Worm (Caenorhabditis elegans) whole organism, midembryonic: ENCODE measurements around the gene acl-4.

Experiments
- T22C8.4 ChIP-seq: fragments of 200-800 bp; sonication (Bioruptor generic); IDR thresholded peaks from 2 replicates; pipeline ENCODE4 v1.3.6; 2022; ENCODE audit warnings: missing genetic modification characterization, missing compliant biosample characterization
- cog-1 ChIP-seq: sonication (generic microtip); optimal IDR thresholded peaks from 2 replicates; lab custom pipeline; 2016; ENCODE audit warnings: missing genetic modification characterization, missing compliant biosample characterization
- flt-1 ChIP-seq: fragments of 200-800 bp; sonication (Bioruptor generic); IDR thresholded peaks from 2 replicates; pipeline ENCODE4 v1.3.6; 2022; ENCODE audit warnings: missing genetic modification characterization, missing compliant biosample characterization
- klf-2 ChIP-seq: fragments of 200-800 bp; sonication (Bioruptor generic); conservative IDR thresholded peaks from 2 replicates; pipeline ENCODE4 v1.3.6; 2022; ENCODE audit warnings: missing genetic modification reagents, missing genetic modification characterization, missing compliant biosample characterization
- med-1 ChIP-seq: sonication (generic microtip); optimal IDR thresholded peaks from 2 replicates; lab custom pipeline; 2017; ENCODE audit warnings: missing genetic modification characterization, mild to moderate bottlenecking, missing compliant biosample characterization, antibody characterized with exemption, missing genetic modification reagents; ENCODE audit not compliant: insufficient read depth
- ref-1 ChIP-seq: fragments of 200-800 bp; sonication (Bioruptor generic); conservative IDR thresholded peaks from 2 replicates; pipeline ENCODE4 v1.3.6; 2022; ENCODE audit warnings: missing genetic modification reagents, missing genetic modification characterization, missing compliant biosample characterization
- tab-1 ChIP-seq: fragments of 200-800 bp; sonication (Bioruptor generic); IDR thresholded peaks from 2 replicates; pipeline ENCODE4 v1.3.6; 2022; ENCODE audit warnings: missing genetic modification characterization, missing compliant biosample characterization
- ztf-23 ChIP-seq: fragments of 200-800 bp; sonication (Bioruptor generic); IDR thresholded peaks from 2 replicates; pipeline ENCODE4 v1.3.6; 2022; ENCODE audit warnings: missing genetic modification reagents, missing genetic modification characterization, missing compliant biosample characterization
- ztf-29 ChIP-seq: fragments of 200-800 bp; sonication (Bioruptor generic); IDR thresholded peaks from 2 replicates; pipeline ENCODE4 v1.3.6; 2022; ENCODE audit warnings: missing genetic modification reagents, missing genetic modification characterization, missing compliant biosample characterization

Gene acl-4

DNA sequence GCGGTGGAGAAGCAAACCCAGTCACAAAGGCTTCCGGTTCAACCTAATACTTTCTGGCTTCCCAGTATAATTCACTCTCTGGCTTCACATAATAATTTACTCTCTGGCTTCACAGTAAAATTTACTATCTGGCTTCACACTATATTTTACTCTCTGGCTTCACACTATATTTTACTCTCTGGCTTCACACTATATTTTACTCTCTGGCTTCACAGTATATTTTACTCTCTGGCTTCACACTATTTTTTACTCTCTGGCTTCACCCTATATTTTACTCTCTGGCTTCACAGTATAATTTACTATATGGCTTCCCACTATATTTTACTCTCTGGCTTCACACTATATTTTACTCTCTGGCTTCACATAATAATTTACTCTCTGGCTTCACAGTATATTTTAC lies 13.4 kb downstream of the acl-4 start:
- TF ChIP-seq ztf-23 (GFP tag; lab: Robert Waterston, UW) = 0 out of 2 replicates have a peak, but pooled peaks have one; percentile 25

DNA sequence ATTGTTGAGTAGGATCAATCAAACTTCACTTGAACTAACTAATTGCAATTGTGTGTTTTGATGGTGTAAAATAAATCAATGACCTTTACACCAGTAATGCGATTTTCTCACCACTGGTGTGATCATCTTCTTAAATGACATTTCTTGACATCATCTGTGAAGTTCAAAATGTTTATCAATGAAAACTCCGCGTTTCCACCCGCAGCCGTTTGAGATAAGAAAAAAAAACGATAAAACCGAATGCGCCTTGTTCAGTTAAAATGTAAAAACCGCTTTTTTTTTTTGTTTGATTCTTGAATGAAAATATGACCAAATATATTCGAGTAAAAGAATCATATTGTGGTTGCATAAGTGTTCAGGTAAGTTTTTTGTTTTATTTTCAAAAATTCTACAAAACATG lies 18.6 kb downstream of the acl-4 start, which contains the start of gene Y102A11A.1:
Gene Y102A11A.1 (plus strand): TSS at position 223 of the 400 bp plus-strand sequence.
- no peak for TF ChIP-seq med-1 (GFP tag; lab: Kevin White, UChicago)
- TF ChIP-seq T22C8.4 (GFP tag; lab: Robert Waterston, UW) = no peak
- TF ChIP-seq ztf-29 = no peak
- TF ChIP-seq ztf-23 (GFP tag; lab: Robert Waterston, UW) = no peak
- TF ChIP-seq cog-1 (tag; lab: Kevin White, UChicago) = no peak
- TF ChIP-seq flt-1 (GFP tag; lab: Robert Waterston, UW) = no peak

DNA sequence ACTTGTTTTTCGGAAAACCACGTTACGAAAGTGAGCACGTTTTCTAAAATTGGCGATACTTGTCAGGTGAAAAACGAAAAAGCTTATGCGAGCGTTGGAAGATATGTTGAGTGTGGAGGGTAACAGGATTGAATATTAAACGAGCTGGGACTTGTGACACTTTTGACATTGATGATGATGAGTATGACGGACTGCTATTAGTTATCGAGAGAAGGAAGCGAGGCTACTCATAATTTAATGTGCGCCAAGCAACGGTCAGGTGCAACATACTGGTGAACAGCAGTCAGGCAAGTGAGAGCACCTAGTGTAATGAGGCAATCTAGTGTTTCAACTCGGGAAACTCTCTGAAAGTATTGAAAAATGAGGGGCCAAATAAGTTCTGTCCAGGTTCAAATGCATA lies 20.0 kb downstream of the acl-4 start:
- no peak for TF ChIP-seq ref-1
- TF ChIP-seq ztf-23 (GFP tag; lab: Robert Waterston, UW) = no peak
- TF ChIP-seq cog-1 (tag; lab: Kevin White, UChicago) = no peak
- no peak for TF ChIP-seq klf-2 (GFP tag; lab: Robert Waterston, UW)
- TF ChIP-seq tab-1 (GFP tag; lab: Robert Waterston, UW) = no peak

DNA sequence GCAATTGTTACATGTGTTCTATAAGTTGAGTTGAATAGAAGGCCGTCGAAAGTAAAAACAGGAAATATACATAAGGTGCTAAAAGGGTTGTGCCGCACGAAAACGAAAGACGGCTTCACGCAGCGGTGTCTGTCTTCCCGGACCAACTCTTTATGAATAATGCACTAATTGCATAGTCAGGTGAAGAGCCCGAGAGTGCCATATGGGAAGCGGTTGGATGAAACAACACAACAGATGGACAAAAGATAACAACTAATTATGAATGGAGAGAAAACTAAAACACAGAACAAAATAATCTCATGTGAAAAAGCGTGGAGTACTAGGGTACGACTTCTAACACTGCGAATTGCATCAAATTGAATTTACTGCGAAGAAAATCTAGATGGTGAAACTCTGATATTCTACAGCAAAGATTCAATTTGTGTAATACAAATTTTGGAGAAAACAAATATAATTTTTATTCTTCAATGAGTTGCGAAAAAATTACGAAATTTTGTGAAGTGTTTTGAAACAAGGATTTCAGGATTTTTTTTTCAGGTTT lies 21.3 kb downstream of the acl-4 start:
- TF ChIP-seq T22C8.4 (GFP tag; lab: Robert Waterston, UW) = no peak
- TF ChIP-seq med-1 (GFP tag; lab: Kevin White, UChicago) = no peak
- no peak for TF ChIP-seq ref-1
- TF ChIP-seq ztf-23 (GFP tag; lab: Robert Waterston, UW) = no peak
- TF ChIP-seq klf-2 (GFP tag; lab: Robert Waterston, UW) = no peak
- TF ChIP-seq flt-1 (GFP tag; lab: Robert Waterston, UW) = no peak
- no peak for TF ChIP-seq cog-1 (tag; lab: Kevin White, UChicago)
- TF ChIP-seq tab-1 (GFP tag; lab: Robert Waterston, UW) = no peak
- no peak for TF ChIP-seq ztf-29

DNA sequence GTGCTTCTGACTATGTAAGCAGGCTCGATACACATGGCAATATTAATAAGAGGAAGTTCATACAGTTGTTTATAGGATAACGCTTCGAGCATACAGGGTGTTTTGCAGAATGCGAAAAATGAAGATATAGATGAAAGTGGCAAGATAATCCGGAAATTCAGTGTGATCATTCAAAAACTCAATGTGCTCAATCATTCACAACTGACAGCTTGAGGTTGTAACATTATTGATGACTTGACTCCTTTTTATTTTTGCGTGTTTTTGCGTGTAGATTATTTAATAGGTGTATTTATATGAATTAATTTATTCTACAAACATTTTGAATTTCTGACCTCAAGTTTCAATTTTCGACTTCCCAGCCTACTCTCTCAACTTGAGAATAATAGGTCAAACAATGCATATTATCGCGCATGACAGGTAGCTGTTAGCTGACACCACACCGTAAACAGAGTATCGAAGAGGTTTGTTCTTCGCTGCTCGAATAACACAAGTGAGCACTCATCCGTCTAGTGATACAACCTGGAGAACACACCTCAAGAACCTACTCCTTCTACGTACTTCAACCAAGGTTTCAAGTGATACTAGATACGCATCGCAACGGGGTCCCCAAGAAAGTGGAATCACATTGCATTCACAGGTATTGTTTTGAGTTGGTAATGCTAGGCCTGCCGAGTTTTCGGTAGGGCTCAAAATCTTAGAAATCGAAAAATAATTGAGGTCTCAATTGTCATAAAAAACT lies 22.9 kb downstream of the acl-4 start:
- no peak for TF ChIP-seq klf-2 (GFP tag; lab: Robert Waterston, UW)

DNA sequence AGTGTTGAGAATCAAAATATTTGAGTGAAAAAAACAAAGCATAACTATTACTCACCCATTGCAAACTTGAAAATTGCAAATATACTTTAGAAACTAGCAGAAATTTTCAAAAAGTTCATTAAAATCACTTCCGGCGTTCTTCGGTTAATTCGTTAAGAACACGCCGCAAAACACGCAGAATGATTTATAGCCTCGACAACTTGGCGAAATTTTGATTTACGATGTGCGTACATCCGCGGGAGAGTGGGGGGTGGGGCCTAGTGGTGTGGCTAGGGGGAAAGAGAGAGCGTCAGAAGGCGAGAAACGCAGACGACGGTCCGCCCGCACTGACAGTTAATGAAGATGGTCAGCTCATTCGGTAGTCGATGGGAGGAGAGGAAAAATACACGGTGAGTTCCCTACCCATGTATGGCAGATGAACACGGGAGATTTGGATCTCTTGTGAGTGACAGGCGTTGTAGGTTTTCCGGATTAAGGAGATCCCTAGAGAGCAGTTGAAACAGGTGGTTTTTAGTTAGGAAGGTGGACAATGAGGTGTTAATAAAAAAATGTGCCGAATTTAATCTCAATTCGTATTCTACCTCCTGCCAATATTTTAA lies 24.0 kb downstream of the acl-4 start, which contains the start of gene igcm-4:
Gene igcm-4 (minus strand): TSS at position 237 of the 599 bp plus-strand sequence.
- TF ChIP-seq med-1 (GFP tag; lab: Kevin White, UChicago) = no peak
- peak; percentile 27 for TF ChIP-seq cog-1 (tag; lab: Kevin White, UChicago)
- no peak for TF ChIP-seq ref-1
- no peak for TF ChIP-seq T22C8.4 (GFP tag; lab: Robert Waterston, UW)
- TF ChIP-seq flt-1 (GFP tag; lab: Robert Waterston, UW) = 0 out of 2 replicates have a peak, but pooled peaks have one; percentile 40
- no peak for TF ChIP-seq ztf-29
- TF ChIP-seq ztf-23 (GFP tag; lab: Robert Waterston, UW) = peak; percentile 59; the same call in 1 of the 2 replicates
- no peak for TF ChIP-seq tab-1 (GFP tag; lab: Robert Waterston, UW)
- TF ChIP-seq klf-2 (GFP tag; lab: Robert Waterston, UW) = no peak

DNA sequence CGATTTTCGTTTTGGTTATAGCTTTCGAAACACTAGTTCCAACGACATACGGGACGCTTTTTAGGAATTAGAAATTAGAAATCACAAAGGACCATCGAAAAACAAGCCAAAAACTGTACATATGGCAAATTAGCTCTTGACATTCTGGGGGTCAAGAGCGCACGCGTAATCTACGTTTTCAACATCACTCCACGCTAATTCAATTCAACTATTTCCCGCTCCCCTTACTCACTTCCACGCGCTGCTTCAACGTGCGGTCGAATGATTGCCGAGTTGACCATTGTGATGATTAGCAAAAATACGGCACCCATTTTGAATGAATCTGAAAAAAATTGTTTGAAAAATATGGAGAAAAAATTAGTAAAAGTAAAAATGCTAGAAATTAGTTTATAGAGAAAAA lies 24.6 kb downstream of the acl-4 start:
- no peak for TF ChIP-seq ztf-23 (GFP tag; lab: Robert Waterston, UW)
- TF ChIP-seq ztf-29 = no peak
- no peak for TF ChIP-seq tab-1 (GFP tag; lab: Robert Waterston, UW)
- TF ChIP-seq ref-1 = no peak
- no peak for TF ChIP-seq cog-1 (tag; lab: Kevin White, UChicago)
- no peak for TF ChIP-seq med-1 (GFP tag; lab: Kevin White, UChicago)
- no peak for TF ChIP-seq klf-2 (GFP tag; lab: Robert Waterston, UW)
- TF ChIP-seq flt-1 (GFP tag; lab: Robert Waterston, UW) = no peak
- TF ChIP-seq T22C8.4 (GFP tag; lab: Robert Waterston, UW) = no peak

DNA sequence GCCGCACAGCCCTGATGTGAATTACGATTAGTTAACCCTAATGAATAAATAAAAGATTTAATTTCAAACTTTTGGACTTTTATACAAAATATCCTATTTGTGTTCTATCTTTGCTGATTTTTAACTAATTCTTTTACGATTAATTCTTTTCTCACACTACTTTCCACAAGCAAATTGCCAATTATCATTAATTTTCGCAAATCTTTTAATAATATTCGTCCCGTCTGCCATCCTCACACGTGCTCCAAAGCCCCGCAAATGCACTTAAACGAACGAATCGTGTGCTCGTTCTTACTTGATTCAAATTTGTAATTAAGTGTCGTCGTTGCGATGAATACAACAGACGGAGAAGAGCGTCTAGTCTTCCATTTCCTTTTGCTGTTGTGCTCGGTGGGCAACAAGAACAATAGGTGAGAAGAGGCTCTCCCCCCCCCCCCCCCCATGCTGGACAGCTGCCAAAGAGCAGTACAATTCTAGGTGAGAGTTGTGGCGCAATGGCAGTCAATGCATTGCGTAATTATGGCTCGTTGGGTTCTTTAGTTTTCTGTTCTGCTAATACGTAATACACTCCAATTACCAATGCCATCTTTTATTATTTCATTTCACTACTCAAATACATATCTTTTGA lies 25.6 kb downstream of the acl-4 start:
- TF ChIP-seq ztf-29 (no peak), ztf-23 (GFP tag; lab: Robert Waterston, UW) (0 out of 2 replicates have a peak, but pooled peaks have one; percentile 53), cog-1 (tag; lab: Kevin White, UChicago) (no peak), klf-2 (GFP tag; lab: Robert Waterston, UW) (no peak), T22C8.4 (GFP tag; lab: Robert Waterston, UW) (no peak), ref-1 (no peak), tab-1 (GFP tag; lab: Robert Waterston, UW) (0 out of 2 replicates have a peak, but pooled peaks have one; percentile 22), flt-1 (GFP tag; lab: Robert Waterston, UW) (peak; percentile 59; the same call in 1 of the 2 replicates), med-1 (GFP tag; lab: Kevin White, UChicago) (no peak)

DNA sequence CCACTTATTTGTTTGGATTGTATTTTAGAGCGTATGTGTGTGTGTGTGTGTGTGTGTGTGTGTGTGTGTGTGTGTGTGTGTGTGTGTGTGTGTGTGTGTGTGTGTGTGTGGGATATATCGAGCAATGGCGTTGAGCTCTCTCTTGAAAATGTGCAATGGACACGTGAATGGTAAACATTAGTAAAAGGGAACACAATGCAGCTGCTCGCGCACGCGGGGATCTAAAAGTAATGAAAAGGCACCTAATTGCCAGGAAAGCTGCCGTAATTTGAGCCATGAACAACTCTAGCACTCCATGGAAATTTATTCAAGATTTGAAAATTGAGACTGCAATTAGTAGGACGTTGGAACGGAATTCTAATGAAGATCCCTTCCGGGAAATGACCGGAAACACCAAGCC lies 27.0 kb downstream of the acl-4 start:
- TF ChIP-seq tab-1 (GFP tag; lab: Robert Waterston, UW) (peak; percentile 40; the same call in 1 of the 2 replicates), cog-1 (tag; lab: Kevin White, UChicago) (no peak), flt-1 (GFP tag; lab: Robert Waterston, UW) (no peak), ztf-23 (GFP tag; lab: Robert Waterston, UW) (peak; percentile 53; the same call in 1 of the 2 replicates), med-1 (GFP tag; lab: Kevin White, UChicago) (no peak), T22C8.4 (GFP tag; lab: Robert Waterston, UW) (no peak)
